Fruit fly (Drosophila melanogaster): ENCODE data around the gene CG14971.

DNA sequence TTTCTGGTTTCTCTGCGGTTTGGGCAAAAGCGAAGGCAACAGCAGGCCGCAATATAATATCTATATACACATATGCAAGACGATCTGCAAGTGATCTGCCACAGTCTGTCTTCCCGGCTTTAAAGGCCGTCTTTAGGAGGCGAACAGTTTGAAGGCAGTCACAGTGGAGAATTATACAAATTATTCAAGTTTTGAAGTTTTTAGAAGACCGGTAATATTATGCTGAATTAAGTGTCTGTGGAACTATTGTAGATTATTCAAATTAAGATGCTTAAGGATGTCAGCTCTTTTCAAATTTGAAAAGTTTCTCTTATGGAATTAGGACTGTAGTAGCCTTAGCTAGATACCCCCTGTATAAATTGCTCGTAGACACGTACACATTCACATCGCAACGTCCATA lies 31.0 kb downstream of the CG14971 start:
- TF ChIP-seq lola (GFP tag; optimal IDR thresholded peaks at IDR 0.05), result no peak
- no peak for TF ChIP-seq sv (GFP tag; optimal IDR thresholded peaks at IDR 0.05)
- no peak for TF ChIP-seq Sp1 (GFP tag; optimal IDR thresholded peaks at IDR 0.05)
- no peak for TF ChIP-seq psq (GFP tag; optimal IDR thresholded peaks at IDR 0.05)
- TF ChIP-seq rgr (GFP tag; optimal IDR thresholded peaks at IDR 0.05), result no peak
- no peak for TF ChIP-seq sage (GFP tag; optimal IDR thresholded peaks at IDR 0.05)
- no peak for TF ChIP-seq pan (optimal IDR thresholded peaks at IDR 0.05)
- no peak for TF ChIP-seq brk (GFP tag; optimal IDR thresholded peaks at IDR 0.05)
- TF ChIP-seq ey (GFP tag; optimal IDR thresholded peaks at IDR 0.05), result no peak
- TF ChIP-seq Hr78 (GFP tag; optimal IDR thresholded peaks at IDR 0.05), result no peak
- TF ChIP-seq Myc (optimal IDR thresholded peaks at IDR 0.05), result no peak
- TF ChIP-seq dl (GFP tag; optimal IDR thresholded peaks at IDR 0.05; ENCODE audit: insufficient read depth in 1 of 2, partially characterized antibody in 2 of 2), result no peak
- no peak for TF ChIP-seq HLH106 (tag; optimal IDR thresholded peaks at IDR 0.05)
- TF ChIP-seq Hr83 (GFP tag; optimal IDR thresholded peaks at IDR 0.05; ENCODE audit: poor library complexity, severe bottlenecking), result no peak

All from whole organism, wandering third instar larva.